Worm (Caenorhabditis elegans): Measurements from ENCODE around the gene F26F4.8.

F26F4.8 gene

DNA sequence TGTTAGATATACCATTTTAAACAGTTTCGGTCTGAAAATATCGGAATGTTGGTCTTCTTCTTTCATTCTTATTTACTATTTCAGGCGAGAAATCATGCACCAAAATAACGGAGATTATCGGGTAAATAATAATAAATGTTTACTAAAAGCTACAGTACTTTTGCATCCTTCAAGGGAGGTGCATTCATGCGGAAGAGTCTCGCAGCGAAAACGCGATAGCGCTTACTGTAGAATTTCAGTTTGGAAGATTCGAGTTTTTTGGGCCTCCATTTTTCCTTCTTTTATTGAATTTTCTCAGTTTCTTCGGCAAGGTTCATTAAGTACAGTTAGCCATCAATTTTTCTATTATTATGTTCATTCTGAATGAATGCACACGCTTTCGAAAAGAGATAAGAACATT is 49.2 kb downstream of the F26F4.8 start, which contains the start of gene C35D10.7:
TSS of gene C35D10.7 (plus strand) at position 85 of the 400 bp plus-strand sequence.
- TF ChIP-seq ceh-36 (tag; optimal IDR thresholded peaks at IDR 0.05) (no peak), tra-4 (tag; optimal IDR thresholded peaks at IDR 0.05) (no peak), tbx-11 (GFP tag; IDR thresholded peaks at IDR 0.05) (no peak), ama-1 (optimal IDR thresholded peaks at IDR 0.05) (no peak), scrt-1 (GFP tag; IDR thresholded peaks at IDR 0.05) (no peak), ceh-13 (GFP tag; optimal IDR thresholded peaks at IDR 0.05) (no peak)

DNA sequence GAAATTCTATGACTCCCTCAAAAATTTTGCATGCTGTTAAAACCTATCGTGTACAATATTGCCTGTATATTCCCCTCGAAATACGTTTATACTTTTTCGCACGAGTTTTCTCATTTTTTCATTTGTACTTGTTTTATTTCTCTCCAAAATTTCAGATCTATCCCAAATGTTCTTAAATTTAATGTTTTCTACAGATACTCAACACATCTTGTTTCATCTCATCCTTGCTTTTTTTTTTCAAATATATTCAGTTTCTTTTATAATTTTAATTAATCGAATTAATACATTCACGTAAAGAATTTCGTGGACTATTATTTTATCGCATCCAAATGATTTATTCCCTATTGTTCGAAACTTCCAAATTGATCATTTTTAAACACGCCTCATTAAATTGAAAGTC is 50.4 kb downstream of the F26F4.8 start, which contains the start of gene C35D10.8:
TSS of gene C35D10.8 (plus strand) at position 301 of the 400 bp plus-strand sequence.
- TF ChIP-seq scrt-1 (GFP tag; IDR thresholded peaks at IDR 0.05) (no peak), F13C5.2 (tag; optimal IDR thresholded peaks at IDR 0.05) (no peak), tra-4 (tag; optimal IDR thresholded peaks at IDR 0.05) (no peak), ceh-13 (GFP tag; optimal IDR thresholded peaks at IDR 0.05) (no peak), ama-1 (optimal IDR thresholded peaks at IDR 0.05) (no peak), tbx-11 (GFP tag; IDR thresholded peaks at IDR 0.05) (no peak), aly-1 (tag; optimal IDR thresholded peaks at IDR 0.05) (no peak), tbx-37 (GFP tag; conservative IDR thresholded peaks at IDR 0.05) (no peak), B0310.2 (tag; optimal IDR thresholded peaks at IDR 0.05) (no peak), ceh-36 (tag; optimal IDR thresholded peaks at IDR 0.05) (no peak)
